Worm (Caenorhabditis elegans) whole organism, early embryonic: Measurements from ENCODE around the gene ZK354.8.
"Not testable (repeated sequence)": the region's sequence is repeated elsewhere in the genome, so short reads cannot be mapped to it uniquely, and the experiment has no call there.

Source experiments
- aly-1 ChIP-seq: sonication (generic microtip); optimal IDR thresholded peaks from 2 replicates; lab custom pipeline; 2016; ENCODE audit warnings: missing genetic modification characterization, missing compliant biosample characterization
- ceh-13 ChIP-seq: fragments of 200-800 bp; sonication (Bioruptor generic); optimal IDR thresholded peaks from 2 replicates; lab custom pipeline; 2018; ENCODE audit warnings: mild to moderate bottlenecking, missing genetic modification characterization, missing compliant biosample characterization
- ets-7 ChIP-seq: sonication (generic microtip); optimal IDR thresholded peaks from 2 replicates; lab custom pipeline; 2016; ENCODE audit warnings: missing genotype, missing genetic modification characterization, missing compliant biosample characterization
- flt-1 ChIP-seq: fragments of 200-800 bp; sonication (Bioruptor generic); IDR thresholded peaks from 2 replicates; pipeline ENCODE4 v1.3.6; 2022; ENCODE audit warnings: missing genetic modification characterization, missing compliant biosample characterization
- pes-1 ChIP-seq: fragments of 200-800 bp; sonication (Bioruptor generic); IDR thresholded peaks from 2 replicates; pipeline ENCODE4 v1.3.6; 2022; ENCODE audit warnings: missing genetic modification reagents, missing genetic modification characterization, missing compliant biosample characterization
- tbx-37 ChIP-seq: fragments of 200-800 bp; sonication (Bioruptor generic); conservative IDR thresholded peaks from 2 replicates; pipeline ENCODE4 v1.3.6; 2022; ENCODE audit warnings: missing genetic modification reagents, missing genetic modification characterization, missing compliant biosample characterization

- TF ChIP-seq ceh-13; tbx-37; pes-1 (GFP tag; lab: Robert Waterston, UW); aly-1 (tag; lab: Kevin White, UChicago); flt-1 (GFP tag; lab: Robert Waterston, UW); ets-7 (tag; lab: Kevin White, UChicago): not testable (repeated sequence)
Measured at ce11 chrIV:5295240-5295639, 10.7 kb downstream of the ZK354.8 start, which contains the start of gene msp-51.
